Worm (Caenorhabditis elegans): ENCODE data around the gene fmo-3.

- no peak for TF ChIP-seq ceh-34 (tag; optimal IDR thresholded peaks at IDR 0.05)
- TF ChIP-seq T23F11.4 (GFP tag; optimal IDR thresholded peaks at IDR 0.05): no peak
Observed at ce11 chrIII:10702805-10703204, 8.3 kb downstream of the fmo-3 start.
